Worm (Caenorhabditis elegans) whole organism, L3 larva: Measurements from ENCODE around the gene alh-10.

Source experiments
- lsy-12 ChIP-seq: sonication (generic microtip); optimal IDR thresholded peaks from 2 replicates; lab custom pipeline; 2016; ENCODE audit warnings: mild to moderate bottlenecking, missing genetic modification characterization, missing compliant biosample characterization
- mdl-1 ChIP-seq: fragments of 150-350 bp; optimal IDR thresholded peaks from 2 replicates; lab custom pipeline; 2014; ENCODE audit warnings: missing biosample characterization, missing genetic modification characterization
- nfya-1 ChIP-seq: sonication (generic microtip); optimal IDR thresholded peaks from 2 replicates; lab custom pipeline; 2017; ENCODE audit warnings: missing genetic modification characterization, mild to moderate bottlenecking, missing compliant biosample characterization, antibody characterized with exemption, moderate library complexity; ENCODE audit not compliant: insufficient read depth
- nhr-25 ChIP-seq: sonication (generic microtip); optimal IDR thresholded peaks from 2 replicates; lab custom pipeline; 2017; ENCODE audit warnings: missing biosample characterization, missing genetic modification characterization

- no peak for TF ChIP-seq nhr-25 (tag; lab: Kevin White, UChicago)
- TF ChIP-seq lsy-12: no peak
- no peak for TF ChIP-seq mdl-1 (tag; lab: Kevin White, UChicago)
- no peak for TF ChIP-seq nfya-1 (tag; lab: Kevin White, UChicago)
Measured at ce11 chrX:7158736-7159135, 15.3 kb upstream of the alh-10 start, which contains the start of gene pgp-10.
